Fruit fly (Drosophila melanogaster): Measurements from ENCODE around the gene Nepl15.

Nepl15 gene

DNA sequence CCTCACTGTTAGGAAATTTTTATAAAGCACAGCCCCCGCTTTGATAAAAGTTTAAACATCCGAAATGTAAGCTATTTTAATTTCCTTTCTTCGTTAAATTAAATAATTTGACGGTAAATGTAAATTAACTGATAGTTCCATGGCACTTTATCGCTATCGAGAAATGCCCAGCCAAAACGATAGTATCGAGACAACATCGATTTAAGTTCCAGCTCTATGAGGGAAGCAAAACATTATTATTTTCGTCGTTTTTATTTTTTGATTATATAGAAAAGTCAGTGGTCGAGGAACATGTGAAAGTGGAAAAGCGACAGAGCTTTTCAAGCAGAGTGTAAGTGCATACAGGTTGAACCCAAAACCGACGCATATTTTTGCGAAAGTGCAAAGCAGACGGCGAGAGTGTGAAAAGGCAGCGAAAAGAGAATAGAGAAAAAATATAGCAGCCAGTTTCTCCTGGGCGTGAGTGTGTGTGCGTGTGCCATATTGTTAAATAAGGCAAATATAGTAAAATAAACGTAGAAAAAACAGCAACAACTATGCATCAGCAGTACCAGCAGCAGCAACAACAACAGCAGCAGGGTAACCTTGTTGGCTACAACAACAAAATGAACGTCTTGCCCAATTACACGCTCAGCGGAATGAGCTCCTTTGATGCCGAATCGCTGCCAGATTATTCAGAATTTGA is 39.1 kb downstream of the Nepl15 start, which contains the start of gene CG45049 (continued):
- TF ChIP-seq Ets65A (GFP tag) (peak; percentile 35), Dbx (GFP tag; IDR thresholded peaks at IDR 0.05) (no peak), MESR4 (GFP tag; optimal IDR thresholded peaks at IDR 0.05) (peak; percentile 57), sens-2 (GFP tag; IDR thresholded peaks at IDR 0.05) (no peak), mld (GFP tag; IDR thresholded peaks at IDR 0.05; ENCODE audit: partially characterized antibody) (peak; percentile 86; the same call in 2 of the 3 replicates), CG12744 (GFP tag; optimal IDR thresholded peaks at IDR 0.05) (no peak), BtbVII (GFP tag; optimal IDR thresholded peaks at IDR 0.05) (no peak), Aef1 (GFP tag; IDR thresholded peaks at IDR 0.05) (peak; percentile 29; the same call in 2 of the 3 replicates), corto (GFP tag; optimal IDR thresholded peaks at IDR 0.05) (no peak), CG34224 (GFP tag; IDR thresholded peaks at IDR 0.05; ENCODE audit: partially characterized antibody) (peak; percentile 86), chinmo (GFP tag; IDR thresholded peaks at IDR 0.05; ENCODE audit: partially characterized antibody) (peak; percentile 54; the same call in 1 of the 4 replicates), CG6272 (GFP tag; IDR thresholded peaks at IDR 0.05) (peak; percentile 37; the same call in 1 of the 2 replicates), CG1792 (GFP tag; optimal IDR thresholded peaks at IDR 0.05) (no peak), Meics (GFP tag; optimal IDR thresholded peaks at IDR 0.05) (no peak), pho (GFP tag; optimal IDR thresholded peaks at IDR 0.05) (no peak), CG4617 (GFP tag; optimal IDR thresholded peaks at IDR 0.05; ENCODE audit: borderline replicate concordance) (peak; percentile 72), bbx (GFP tag; IDR thresholded peaks at IDR 0.05; ENCODE audit: partially characterized antibody) (peak; percentile 94), ATbp (GFP tag; optimal IDR thresholded peaks at IDR 0.05) (no peak), H2.0 (GFP tag; IDR thresholded peaks at IDR 0.05) (no peak), CG13287 (GFP tag; IDR thresholded peaks at IDR 0.05; ENCODE audit: partially characterized antibody) (peak; percentile 79), CG8290 (GFP tag; optimal IDR thresholded peaks at IDR 0.05) (no peak), CG8290 (tag; optimal IDR thresholded peaks at IDR 0.05) (peak in 1 of 2 experiments; percentile 5), Med (GFP tag) (peak; percentile 57), pan (optimal IDR thresholded peaks at IDR 0.05) (no peak), pan (GFP tag; optimal IDR thresholded peaks at IDR 0.05 in 1 of 2, IDR thresholded peaks at IDR 0.05 in 1 of 2) (no peak), Sry-δ (GFP tag; optimal IDR thresholded peaks at IDR 0.05) (peak; percentile 89), CG43689 (GFP tag; IDR thresholded peaks at IDR 0.05) (no peak), Dll (GFP tag; IDR thresholded peaks at IDR 0.05; ENCODE audit: partially characterized antibody) (peak; percentile 90), CG4328 (GFP tag; optimal IDR thresholded peaks at IDR 0.05) (no peak), HHEX (GFP tag; optimal IDR thresholded peaks at IDR 0.05) (no peak), CG32532 (GFP tag; IDR thresholded peaks at IDR 0.05) (no peak), knrl (GFP tag; IDR thresholded peaks at IDR 0.05; ENCODE audit: partially characterized antibody) (peak; percentile 91), crol (GFP tag; IDR thresholded peaks at IDR 0.05) (no peak), dpn (GFP tag; optimal IDR thresholded peaks at IDR 0.05) (peak in 1 of 2 experiments; percentile 31), lmd (GFP tag; IDR thresholded peaks at IDR 0.05) (no peak; the same call in 1 of the 2 replicates), abd-A (tag; optimal IDR thresholded peaks at IDR 0.05) (no peak), so (GFP tag; IDR thresholded peaks at IDR 0.05) (no peak), tna (GFP tag; IDR thresholded peaks at IDR 0.05; ENCODE audit: partially characterized antibody) (peak; percentile 91), CG9797 (GFP tag; optimal IDR thresholded peaks at IDR 0.05) (no peak), Doc3 (GFP tag; IDR thresholded peaks at IDR 0.05; ENCODE audit: partially characterized antibody) (peak; percentile 81), CG8478 (optimal IDR thresholded peaks at IDR 0.05) (no peak), trem (tag; optimal IDR thresholded peaks at IDR 0.05) (peak; percentile 4), Mes4 (GFP tag; optimal IDR thresholded peaks at IDR 0.05) (no peak), Dref (GFP tag; IDR thresholded peaks at IDR 0.05) (peak; percentile 63), Ptx1 (GFP tag; IDR thresholded peaks at IDR 0.05) (no peak), lilli (GFP tag; optimal IDR thresholded peaks at IDR 0.05) (peak; percentile 34), CG32767 (GFP tag; IDR thresholded peaks at IDR 0.05) (no peak), ftz-f1 (GFP tag; optimal IDR thresholded peaks at IDR 0.05) (peak; percentile 22), zen2 (GFP tag; IDR thresholded peaks at IDR 0.05; ENCODE audit: partially characterized antibody) (peak; percentile 88), CG16813 (GFP tag; IDR thresholded peaks at IDR 0.05; ENCODE audit: partially characterized antibody) (peak; percentile 90)
